Worm (Caenorhabditis elegans) whole organism, late embryonic: ENCODE measurements around the gene H35N09.2.

Experiments
- C08G9.2 ChIP-seq: sonication (generic microtip); optimal IDR thresholded peaks from 2 replicates; lab custom pipeline; 2016; ENCODE audit warnings: mild to moderate bottlenecking, missing genetic modification characterization, moderate library complexity, missing compliant biosample characterization
- F13H6.1 ChIP-seq: sonication (generic microtip); optimal IDR thresholded peaks from 2 replicates; lab custom pipeline; 2016; ENCODE audit warnings: missing genetic modification characterization, missing compliant biosample characterization
- T23F11.4 ChIP-seq: fragments of 200-800 bp; sonication (Bioruptor generic); optimal IDR thresholded peaks from 2 replicates; lab custom pipeline; 2018; ENCODE audit warnings: mild to moderate bottlenecking, missing genetic modification characterization, missing compliant biosample characterization
- Y22D7AL.16 ChIP-seq: sonication (generic microtip); optimal IDR thresholded peaks from 2 replicates; lab custom pipeline; 2016; ENCODE audit warnings: missing genetic modification characterization, missing compliant biosample characterization
- ahr-1 ChIP-seq: sonication (generic microtip); optimal IDR thresholded peaks from 2 replicates; lab custom pipeline; 2016; ENCODE audit warnings: missing genetic modification characterization, missing compliant biosample characterization
- ama-1 ChIP-seq: fragments of 150-350 bp; optimal IDR thresholded peaks from 2 replicates; lab custom pipeline; 2014
- ceh-14 ChIP-seq: sonication (generic microtip); optimal IDR thresholded peaks from 2 replicates; lab custom pipeline; 2016; ENCODE audit warnings: missing genotype, missing genetic modification characterization, missing compliant biosample characterization
- ceh-18 ChIP-seq: sonication (generic microtip); optimal IDR thresholded peaks from 2 replicates; lab custom pipeline; 2016; ENCODE audit warnings: missing genetic modification characterization, missing compliant biosample characterization
- ceh-19 ChIP-seq: fragments of 200-800 bp; sonication (Bioruptor generic); optimal IDR thresholded peaks from 2 replicates; lab custom pipeline; 2018; ENCODE audit warnings: mild to moderate bottlenecking, missing genetic modification characterization, missing compliant biosample characterization
- ceh-2 ChIP-seq: sonication (generic microtip); optimal IDR thresholded peaks from 2 replicates; lab custom pipeline; 2016; ENCODE audit warnings: missing genotype, missing genetic modification characterization, missing compliant biosample characterization
- ceh-22 ChIP-seq: sonication (generic microtip); optimal IDR thresholded peaks from 2 replicates; lab custom pipeline; 2017; ENCODE audit warnings: missing biosample characterization, missing genetic modification characterization
- ceh-24 ChIP-seq: sonication (generic microtip); optimal IDR thresholded peaks from 2 replicates; lab custom pipeline; 2016; ENCODE audit warnings: mild to moderate bottlenecking, missing genetic modification characterization, missing compliant biosample characterization
- ceh-34 ChIP-seq: sonication (generic microtip); optimal IDR thresholded peaks from 2 replicates; lab custom pipeline; 2016; ENCODE audit warnings: mild to moderate bottlenecking, missing genetic modification characterization, missing compliant biosample characterization
- ceh-48 ChIP-seq: sonication (generic microtip); optimal IDR thresholded peaks from 2 replicates; lab custom pipeline; 2016; ENCODE audit warnings: missing genetic modification characterization, inconsistent platforms, missing compliant biosample characterization
- ceh-6 ChIP-seq: fragments of 200-800 bp; sonication (Bioruptor generic); optimal IDR thresholded peaks from 2 replicates; lab custom pipeline; 2018; ENCODE audit warnings: mild to moderate bottlenecking, missing genetic modification characterization, missing compliant biosample characterization
- che-1 ChIP-seq: sonication (generic microtip); optimal IDR thresholded peaks from 2 replicates; lab custom pipeline; 2016; ENCODE audit warnings: mild to moderate bottlenecking, missing genetic modification characterization, missing compliant biosample characterization
- dmd-4 ChIP-seq: sonication (generic microtip); optimal IDR thresholded peaks from 2 replicates; lab custom pipeline; 2016; ENCODE audit warnings: borderline replicate concordance, missing genetic modification characterization, missing compliant biosample characterization
- dve-1 ChIP-seq: sonication (generic microtip); optimal IDR thresholded peaks from 2 replicates; lab custom pipeline; 2017; ENCODE audit warnings: antibody characterized with exemption, mild to moderate bottlenecking, missing genetic modification characterization, missing compliant biosample characterization
- elt-2 ChIP-seq: sonication (generic microtip); optimal IDR thresholded peaks from 2 replicates; lab custom pipeline; 2016; ENCODE audit warnings: missing genetic modification reagents, missing genetic modification characterization, missing compliant biosample characterization
- elt-4 ChIP-seq: sonication (generic microtip); optimal IDR thresholded peaks from 2 replicates; lab custom pipeline; 2016; ENCODE audit warnings: missing genetic modification characterization, missing compliant biosample characterization
- ets-4 ChIP-seq: sonication (generic microtip); optimal IDR thresholded peaks from 2 replicates; lab custom pipeline; 2016; ENCODE audit warnings: missing genetic modification characterization, missing compliant biosample characterization
- eyg-1 ChIP-seq: sonication (generic microtip); optimal IDR thresholded peaks from 2 replicates; lab custom pipeline; 2016; ENCODE audit warnings: missing genotype, missing genetic modification characterization, missing compliant biosample characterization
- fax-1 ChIP-seq: sonication (generic microtip); optimal IDR thresholded peaks from 2 replicates; lab custom pipeline; 2016; ENCODE audit warnings: missing genotype, missing genetic modification characterization, missing compliant biosample characterization
- gmeb-2 ChIP-seq: sonication (generic microtip); optimal IDR thresholded peaks from 2 replicates; lab custom pipeline; 2016; ENCODE audit warnings: missing genetic modification characterization, inconsistent platforms, missing compliant biosample characterization
- hlh-13 ChIP-seq: fragments of 200-800 bp; sonication (Bioruptor generic); optimal IDR thresholded peaks from 2 replicates; lab custom pipeline; 2018; ENCODE audit warnings: mild to moderate bottlenecking, missing genetic modification characterization, missing compliant biosample characterization
- hlh-15 ChIP-seq: sonication (generic microtip); optimal IDR thresholded peaks from 2 replicates; lab custom pipeline; 2016; ENCODE audit warnings: missing genetic modification characterization, missing compliant biosample characterization
- hlh-6 ChIP-seq: sonication (generic microtip); optimal IDR thresholded peaks from 2 replicates; lab custom pipeline; 2016; ENCODE audit warnings: missing genotype, missing genetic modification characterization, missing compliant biosample characterization
- lim-6 ChIP-seq: sonication (generic microtip); optimal IDR thresholded peaks from 2 replicates; lab custom pipeline; 2016; ENCODE audit warnings: missing genetic modification characterization, missing compliant biosample characterization
- lin-11 ChIP-seq: fragments of 200-800 bp; sonication (Bioruptor generic); optimal IDR thresholded peaks from 2 replicates; lab custom pipeline; 2018; ENCODE audit warnings: mild to moderate bottlenecking, missing genetic modification characterization, missing compliant biosample characterization
- nfya-1 ChIP-seq: sonication (generic microtip); optimal IDR thresholded peaks from 2 replicates; lab custom pipeline; 2017; ENCODE audit warnings: missing genetic modification characterization, mild to moderate bottlenecking, missing compliant biosample characterization, antibody characterized with exemption, moderate library complexity
- nhr-232 ChIP-seq: sonication (generic microtip); optimal IDR thresholded peaks from 2 replicates; lab custom pipeline; 2016; ENCODE audit warnings: missing genetic modification characterization, missing compliant biosample characterization
- odd-2 ChIP-seq: sonication (generic microtip); optimal IDR thresholded peaks from 2 replicates; lab custom pipeline; 2017; ENCODE audit warnings: antibody characterized with exemption, mild to moderate bottlenecking, missing genetic modification characterization, missing compliant biosample characterization
- pag-3 ChIP-seq: sonication (generic microtip); optimal IDR thresholded peaks from 2 replicates; lab custom pipeline; 2016; ENCODE audit warnings: missing compliant biosample characterization, missing genetic modification characterization, borderline replicate concordance
- pax-1 ChIP-seq: fragments of 150-350 bp; optimal IDR thresholded peaks from 2 replicates; lab custom pipeline; 2014; ENCODE audit warnings: missing biosample characterization, missing genetic modification characterization
- pha-2 ChIP-seq: sonication (generic microtip); optimal IDR thresholded peaks from 2 replicates; lab custom pipeline; 2017; ENCODE audit warnings: mild to moderate bottlenecking, missing genetic modification characterization, missing compliant biosample characterization
- pha-4 ChIP-seq: fragments of 150-350 bp; optimal IDR thresholded peaks from 2 replicates; lab custom pipeline; 2018; ENCODE audit warnings: missing biosample characterization, missing genetic modification reagents, missing genetic modification characterization
- pqm-1 ChIP-seq: sonication (generic microtip); optimal IDR thresholded peaks from 2 replicates; lab custom pipeline; 2016; ENCODE audit warnings: missing genetic modification characterization, missing compliant biosample characterization
- pros-1 ChIP-seq: fragments of 150-350 bp; optimal IDR thresholded peaks from 2 replicates; lab custom pipeline; 2014; ENCODE audit warnings: missing biosample characterization, missing genetic modification reagents, missing genetic modification characterization
- ref-2 ChIP-seq: sonication (generic microtip); optimal IDR thresholded peaks from 2 replicates; lab custom pipeline; 2016; ENCODE audit warnings: missing genetic modification characterization, missing compliant biosample characterization
- sox-4 ChIP-seq: sonication (generic microtip); optimal IDR thresholded peaks from 2 replicates; lab custom pipeline; 2017; ENCODE audit warnings: mild to moderate bottlenecking, missing genetic modification characterization, inconsistent platforms, missing compliant biosample characterization
- tbx-2 ChIP-seq: sonication (generic microtip); optimal IDR thresholded peaks from 2 replicates; lab custom pipeline; 2016; ENCODE audit warnings: missing genetic modification characterization, missing compliant biosample characterization
- ttx-3 ChIP-seq: sonication (generic microtip); optimal IDR thresholded peaks from 2 replicates; lab custom pipeline; 2016; ENCODE audit warnings: missing genetic modification reagents, missing genetic modification characterization, missing compliant biosample characterization
- unc-3 ChIP-seq, 2 experiments: fragments of 200-800 bp in 1 of 2; sonication (Bioruptor generic) in 1 of 2; sonication (generic microtip) in 1 of 2; conservative IDR thresholded peaks in 1 of 2; optimal IDR thresholded peaks in 1 of 2; 2 replicates each; pipeline versions ENCODE4 v1.3.6 to Lab custom; 2016 to 2022; ENCODE audit warnings: missing compliant biosample characterization in 2 of 2, missing genetic modification characterization in 2 of 2, missing genetic modification reagents in 1 of 2
- unc-42 ChIP-seq: sonication (generic microtip); optimal IDR thresholded peaks from 2 replicates; lab custom pipeline; 2016; ENCODE audit warnings: missing genotype, missing genetic modification characterization, missing compliant biosample characterization
- unc-86 ChIP-seq: sonication (generic microtip); optimal IDR thresholded peaks from 2 replicates; lab custom pipeline; 2016; ENCODE audit warnings: missing genetic modification characterization, missing compliant biosample characterization
- zip-5 ChIP-seq: sonication (generic microtip); optimal IDR thresholded peaks from 2 replicates; lab custom pipeline; 2016; ENCODE audit warnings: missing genetic modification characterization, missing compliant biosample characterization

Gene H35N09.2

DNA sequence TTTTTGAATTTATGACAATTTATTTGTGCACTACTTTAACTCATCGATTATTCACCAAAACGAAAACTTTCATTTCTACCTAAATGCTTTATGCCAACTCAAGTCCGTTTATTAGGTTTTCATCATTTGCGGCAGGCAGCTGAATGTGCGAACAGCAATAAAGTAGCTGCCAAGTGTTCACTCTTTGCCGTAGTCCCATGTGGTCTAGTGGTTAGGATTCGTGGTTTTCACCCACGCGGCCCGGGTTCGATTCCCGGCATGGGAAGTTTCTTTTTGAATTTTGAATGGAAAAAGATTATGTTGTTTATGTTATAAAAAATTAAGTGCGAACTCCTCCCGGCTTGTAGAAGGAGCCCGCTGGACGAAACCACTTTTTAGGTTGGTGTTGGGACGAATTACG lies 41.4 kb upstream of the H35N09.2 start (continued):
- TF ChIP-seq ceh-19 (GFP tag; lab: Kevin White, UChicago): peak; percentile 62
- no peak for TF ChIP-seq ceh-24 (tag; lab: Kevin White, UChicago)
- TF ChIP-seq ets-4 (tag; lab: Kevin White, UChicago): no peak
- TF ChIP-seq ttx-3 (tag; lab: Kevin White, UChicago): peak; percentile 69
- peak; percentile 66 for TF ChIP-seq che-1 (tag; lab: Kevin White, UChicago)
- TF ChIP-seq ceh-2: peak; percentile 34
- TF ChIP-seq hlh-13 (GFP tag; lab: Kevin White, UChicago): peak; percentile 5
- TF ChIP-seq dve-1 (tag; lab: Kevin White, UChicago): peak; percentile 17
- peak; percentile 78 for TF ChIP-seq ceh-6
- peak; percentile 68 for TF ChIP-seq pha-2 (tag; lab: Kevin White, UChicago)
- no peak for TF ChIP-seq lim-6 (tag; lab: Kevin White, UChicago)
- no peak for TF ChIP-seq dmd-4 (tag; lab: Kevin White, UChicago)
- TF ChIP-seq ceh-18 (tag; lab: Kevin White, UChicago): peak; percentile 29
- TF ChIP-seq Y22D7AL.16 (tag; lab: Kevin White, UChicago): peak; percentile 53
- TF ChIP-seq T23F11.4: peak; percentile 10
- peak; percentile 45 for TF ChIP-seq zip-5 (tag; lab: Kevin White, UChicago)
- peak; percentile 53 for TF ChIP-seq gmeb-2 (tag; lab: Kevin White, UChicago)
- TF ChIP-seq unc-42: peak; percentile 30
- peak; percentile 55 for TF ChIP-seq ceh-48 (tag; lab: Kevin White, UChicago)
- no peak for TF ChIP-seq pqm-1 (tag; lab: Kevin White, UChicago)
- TF ChIP-seq ahr-1: peak; percentile 38
- peak; percentile 67 for TF ChIP-seq unc-86 (tag; lab: Kevin White, UChicago)
- TF ChIP-seq ref-2: no peak
- TF ChIP-seq ama-1 (lab: Kevin White, UChicago): no peak
- TF ChIP-seq pag-3 (tag; lab: Kevin White, UChicago): no peak
- peak; percentile 78 for TF ChIP-seq elt-2 (tag; lab: Kevin White, UChicago)
- TF ChIP-seq C08G9.2 (tag; lab: Kevin White, UChicago): peak; percentile 66
- peak; percentile 69 for TF ChIP-seq sox-4 (tag; lab: Kevin White, UChicago)
- TF ChIP-seq unc-3 (GFP tag; conservative IDR thresholded peaks at IDR 0.05; lab: Robert Waterston, UW): peak; percentile 79
- TF ChIP-seq unc-3 (tag; optimal IDR thresholded peaks at IDR 0.05; lab: Kevin White, UChicago): peak; percentile 38
- peak; percentile 82 for TF ChIP-seq eyg-1 (tag; lab: Kevin White, UChicago)
- peak; percentile 59 for TF ChIP-seq fax-1 (tag; lab: Kevin White, UChicago)
- TF ChIP-seq ceh-14: no peak
- TF ChIP-seq pax-1: no peak
- TF ChIP-seq nfya-1 (tag; lab: Kevin White, UChicago): no peak
- no peak for TF ChIP-seq hlh-15
- no peak for TF ChIP-seq elt-4 (tag; lab: Kevin White, UChicago)
- TF ChIP-seq tbx-2 (tag; lab: Kevin White, UChicago): peak; percentile 54
- TF ChIP-seq pros-1 (tag; lab: Kevin White, UChicago): no peak
- TF ChIP-seq F13H6.1: peak; percentile 3
- peak; percentile 31 for TF ChIP-seq ceh-34 (tag; lab: Kevin White, UChicago)
- TF ChIP-seq odd-2: no peak
- TF ChIP-seq lin-11 (tag; lab: Kevin White, UChicago): peak; percentile 62
- peak; percentile 68 for TF ChIP-seq nhr-232 (tag; lab: Kevin White, UChicago)
- peak; percentile 77 for TF ChIP-seq hlh-6
- TF ChIP-seq ceh-22: no peak
- no peak for TF ChIP-seq pha-4 (tag; lab: Kevin White, UChicago)
- TF ChIP-seq, all 69 proteins: peak for 42
